Fruit fly (Drosophila melanogaster) whole organism, wandering third instar larva: ENCODE results near the gene CG13991.

ENCODE experiments used
- CG32264 ChIP-seq: fragments of 200-800 bp; sonication (Bioruptor generic); optimal IDR thresholded peaks from 2 replicates; lab custom pipeline; 2016; ENCODE audit warnings: missing biosample characterization, missing genetic modification characterization
- CG9705 ChIP-seq: fragments of 200-800 bp; sonication (Bioruptor generic); optimal IDR thresholded peaks from 2 replicates; lab custom pipeline; 2018; ENCODE audit warnings: missing biosample characterization, mild to moderate bottlenecking, missing genetic modification characterization
- Dfd ChIP-seq: fragments of >200 bp; optimal IDR thresholded peaks from 2 replicates; lab custom pipeline; 2017; ENCODE audit warnings: missing biosample characterization, missing genetic modification characterization
- Dif ChIP-seq: fragments of 200-275, 200-300 bp; sonication (Bioruptor generic); optimal IDR thresholded peaks from 2 replicates; lab custom pipeline; 2018; ENCODE audit warnings: missing biosample characterization, missing genetic modification characterization; ENCODE audit not compliant: partially characterized antibody
- GATAd ChIP-seq: sonication (Bioruptor generic); optimal IDR thresholded peaks from 2 replicates; lab custom pipeline; 2016; ENCODE audit warnings: missing biosample characterization, missing genetic modification characterization
- HLH106 ChIP-seq: fragments of 200-800 bp; optimal IDR thresholded peaks from 3 replicates; lab custom pipeline; 2019; ENCODE audit warnings: missing biosample characterization, mild to moderate bottlenecking, missing genetic modification characterization, moderate library complexity
- Hnf4 ChIP-seq: fragments of 200-800 bp; sonication (Bioruptor generic); optimal IDR thresholded peaks from 2 replicates; lab custom pipeline; 2016; ENCODE audit warnings: missing biosample characterization, mild to moderate bottlenecking, missing genetic modification characterization
- Hr78 ChIP-seq: fragments of >200 bp; optimal IDR thresholded peaks from 2 replicates; lab custom pipeline; 2017; ENCODE audit warnings: missing biosample characterization, missing genetic modification characterization
- Hr83 ChIP-seq: fragments of 200-300 bp; sonication (Bioruptor generic); optimal IDR thresholded peaks from 2 replicates; lab custom pipeline; 2016; ENCODE audit warnings: missing biosample characterization, mild to moderate bottlenecking, missing genetic modification characterization, moderate library complexity; ENCODE audit not compliant: poor library complexity, severe bottlenecking
- Mio ChIP-seq: sonication (Bioruptor generic); optimal IDR thresholded peaks from 2 replicates; lab custom pipeline; 2016; ENCODE audit warnings: missing biosample characterization, missing genetic modification characterization
- Myc ChIP-seq: fragments of >200 bp; optimal IDR thresholded peaks from 2 replicates; lab custom pipeline; 2017
- N ChIP-seq: fragments of >200 bp; optimal IDR thresholded peaks from 2 replicates; lab custom pipeline; 2018; ENCODE audit warnings: missing biosample characterization, missing external identifiers, missing genetic modification characterization
- Rel ChIP-seq, 2 experiments: fragments of 200-800 bp; sonication (Bioruptor generic) in 1 of 2; optimal IDR thresholded peaks; 2 replicates in 1 of 2; 3 replicates in 1 of 2; lab custom pipeline; 2016 to 2019; ENCODE audit warnings: mild to moderate bottlenecking in 2 of 2, missing biosample characterization in 2 of 2, missing genetic modification characterization in 2 of 2, moderate library complexity in 1 of 2
- Sp1 ChIP-seq: fragments of 200-800 bp; sonication (Bioruptor generic); optimal IDR thresholded peaks from 3 replicates; lab custom pipeline; 2019; ENCODE audit warnings: missing biosample characterization, mild to moderate bottlenecking, missing genetic modification characterization, moderate library complexity
- Vsx2 ChIP-seq: fragments of 200-300, 225-300 bp; sonication (Bioruptor generic); optimal IDR thresholded peaks from 2 replicates; lab custom pipeline; 2018; ENCODE audit warnings: missing biosample characterization, missing genetic modification characterization; ENCODE audit not compliant: partially characterized antibody
- brk ChIP-seq: fragments of 200-800 bp; sonication (Bioruptor generic); optimal IDR thresholded peaks from 2 replicates; lab custom pipeline; 2016; ENCODE audit warnings: missing biosample characterization, mild to moderate bottlenecking, missing genetic modification characterization
- dl ChIP-seq, 2 experiments: fragments of 175-275, 200-275 bp in 1 of 2; fragments of 200-275 bp in 1 of 2; sonication (Bioruptor generic); optimal IDR thresholded peaks; lab custom pipeline; 2018; ENCODE audit warnings: mild to moderate bottlenecking in 2 of 2, missing biosample characterization in 2 of 2, missing genetic modification characterization in 2 of 2, moderate library complexity in 2 of 2; ENCODE audit not compliant: partially characterized antibody in 2 of 2, insufficient read depth in 1 of 2
- dmrt93B ChIP-seq: fragments of 200-800 bp; sonication (Bioruptor generic); optimal IDR thresholded peaks from 2 replicates; lab custom pipeline; 2018; ENCODE audit warnings: missing biosample characterization, mild to moderate bottlenecking, missing genetic modification characterization
- dsf ChIP-seq: sonication (Bioruptor generic); optimal IDR thresholded peaks from 2 replicates; lab custom pipeline; 2016; ENCODE audit warnings: missing biosample characterization, missing genetic modification characterization, borderline replicate concordance
- foxo ChIP-seq, 2 experiments: fragments of 200-800 bp; sonication (Bioruptor generic); optimal IDR thresholded peaks; 2 replicates in 1 of 2; 3 replicates in 1 of 2; lab custom pipeline; 2016 to 2017; ENCODE audit warnings: missing biosample characterization in 2 of 2, missing genetic modification characterization in 2 of 2
- fru ChIP-seq: fragments of 200-800 bp; sonication (Bioruptor generic); optimal IDR thresholded peaks from 3 replicates; lab custom pipeline; 2016; ENCODE audit warnings: missing biosample characterization, mild to moderate bottlenecking, missing genetic modification characterization
- h ChIP-seq: fragments of 200-800 bp; sonication (Bioruptor generic); optimal IDR thresholded peaks from 3 replicates; lab custom pipeline; 2016; ENCODE audit warnings: missing biosample characterization, mild to moderate bottlenecking, missing genetic modification characterization
- jim ChIP-seq: fragments of 175-275, 200-325 bp; sonication (Bioruptor generic); optimal IDR thresholded peaks from 2 replicates; lab custom pipeline; 2016; ENCODE audit warnings: missing biosample characterization, mild to moderate bottlenecking, missing genetic modification characterization
- lola ChIP-seq: fragments of >200 bp; optimal IDR thresholded peaks from 2 replicates; lab custom pipeline; 2017; ENCODE audit warnings: missing biosample characterization, missing genetic modification characterization
- pan ChIP-seq: fragments of >200 bp; optimal IDR thresholded peaks from 2 replicates; lab custom pipeline; 2017
- psq ChIP-seq: fragments of 200-800 bp; sonication (Bioruptor generic); optimal IDR thresholded peaks from 3 replicates; lab custom pipeline; 2017; ENCODE audit warnings: missing biosample characterization, mild to moderate bottlenecking, missing genetic modification characterization, moderate library complexity
- rgr ChIP-seq: fragments of 200-800 bp; sonication (Bioruptor generic); optimal IDR thresholded peaks from 3 replicates; lab custom pipeline; 2016; ENCODE audit warnings: missing biosample characterization, mild to moderate bottlenecking, missing genetic modification characterization
- sage ChIP-seq: fragments of 200-800 bp; sonication (Bioruptor generic); optimal IDR thresholded peaks from 2 replicates; lab custom pipeline; 2016; ENCODE audit warnings: missing biosample characterization, mild to moderate bottlenecking, missing genetic modification characterization
- sv ChIP-seq: fragments of 200-800 bp; sonication (Bioruptor generic); optimal IDR thresholded peaks from 3 replicates; lab custom pipeline; 2016; ENCODE audit warnings: missing biosample characterization, missing genetic modification characterization
- tai ChIP-seq: sonication (Bioruptor generic); optimal IDR thresholded peaks from 2 replicates; lab custom pipeline; 2016; ENCODE audit warnings: missing biosample characterization, missing genetic modification characterization
- usp ChIP-seq: fragments of >200 bp; optimal IDR thresholded peaks from 2 replicates; lab custom pipeline; 2017; ENCODE audit warnings: missing biosample characterization, missing genetic modification characterization
- woc ChIP-seq: sonication (Bioruptor generic); optimal IDR thresholded peaks from 2 replicates; lab custom pipeline; 2016; ENCODE audit warnings: missing biosample characterization, mild to moderate bottlenecking, missing genetic modification characterization

Gene CG13991

dm6 chr2L:6139082-6139481 is at the start of gene CG13991:
CG13991 (plus strand) TSS chr2L:6139382.
- no peak for TF ChIP-seq dmrt93B (GFP tag; lab: Kevin White, UChicago)
- no peak for TF ChIP-seq Hnf4 (GFP tag; lab: Kevin White, UChicago)
- no peak for TF ChIP-seq N (GFP tag; lab: Kevin White, UChicago)
- TF ChIP-seq brk (GFP tag; lab: Kevin White, UChicago), result no peak
- no peak for TF ChIP-seq Sp1 (GFP tag; lab: Kevin White, UChicago)

dm6 chr2L:6089604-6090198 is 49.5 kb upstream of the CG13991 start:
- TF ChIP-seq Rel (GFP tag; optimal IDR thresholded peaks at IDR 0.05; lab: Kevin White, UChicago) (no peak), Rel (tag; optimal IDR thresholded peaks at IDR 0.05; lab: Kevin White, UChicago) (peak; percentile 88), HLH106 (tag; lab: Kevin White, UChicago) (no peak)

dm6 chr2L:6090365-6090764 is 48.8 kb upstream of the CG13991 start:
- TF ChIP-seq dmrt93B (GFP tag; lab: Kevin White, UChicago), result no peak
- no peak for TF ChIP-seq Rel (GFP tag; optimal IDR thresholded peaks at IDR 0.05; lab: Kevin White, UChicago)
- TF ChIP-seq Rel (tag; optimal IDR thresholded peaks at IDR 0.05; lab: Kevin White, UChicago), result peak; percentile 82

dm6 chr2L:6090786-6091716 is 48.1 kb upstream of the CG13991 start, which contains the start of gene CG45075:
CG45075 (plus strand) TSS chr2L:6091412.
- TF ChIP-seq CG32264 (no peak), Dfd (peak; percentile 29)

- TF ChIP-seq woc (GFP tag; lab: Kevin White, UChicago), result no peak
- no peak for TF ChIP-seq CG32264
- TF ChIP-seq Vsx2 (GFP tag; lab: Kevin White, UChicago), result no peak
- TF ChIP-seq jim, result no peak
- TF ChIP-seq usp (GFP tag; lab: Kevin White, UChicago), result no peak
- no peak for TF ChIP-seq GATAd (GFP tag; lab: Kevin White, UChicago)
- TF ChIP-seq CG9705, result no peak
These were observed 46.9 kb upstream of the CG13991 start for dm6 chr2L:6092300-6092699.

dm6 chr2L:6098479-6099269 is 40.5 kb upstream of the CG13991 start, which contains the start of gene CG9175:
CG9175 (minus strand) TSS chr2L:6098966.
- no peak for TF ChIP-seq brk (GFP tag; lab: Kevin White, UChicago)
- no peak for TF ChIP-seq Sp1 (GFP tag; lab: Kevin White, UChicago)
- no peak for TF ChIP-seq lola (GFP tag; lab: Kevin White, UChicago)
- TF ChIP-seq pan, result no peak
- peak; percentile 40 for TF ChIP-seq h (GFP tag; lab: Kevin White, UChicago)
- TF ChIP-seq jim, result peak; percentile 40
- peak; percentile 0 for TF ChIP-seq HLH106 (tag; lab: Kevin White, UChicago)
- TF ChIP-seq Myc, result peak; percentile 41
- no peak for TF ChIP-seq GATAd (GFP tag; lab: Kevin White, UChicago)
- no peak for TF ChIP-seq Hr78 (GFP tag; lab: Kevin White, UChicago)
- peak in 1 of 2 experiments; percentile 53 for TF ChIP-seq dl (GFP tag; optimal IDR thresholded peaks at IDR 0.05; lab: Kevin White, UChicago; ENCODE audit: insufficient read depth in 1 of 2, partially characterized antibody in 2 of 2)
- no peak for TF ChIP-seq sage (GFP tag; lab: Kevin White, UChicago)
- TF ChIP-seq foxo (GFP tag; optimal IDR thresholded peaks at IDR 0.05; lab: Kevin White, UChicago), result peak in 1 of 2 experiments; percentile 15
- no peak for TF ChIP-seq psq (GFP tag; lab: Kevin White, UChicago)
- no peak for TF ChIP-seq Mio (GFP tag; lab: Kevin White, UChicago)
- TF ChIP-seq fru (GFP tag; lab: Kevin White, UChicago), result no peak
- TF ChIP-seq Hr83 (GFP tag; lab: Kevin White, UChicago), result peak; percentile 13
- TF ChIP-seq Dfd, result no peak
- peak; percentile 68 for TF ChIP-seq woc (GFP tag; lab: Kevin White, UChicago)
- TF ChIP-seq Rel (GFP tag; optimal IDR thresholded peaks at IDR 0.05; lab: Kevin White, UChicago), result no peak
- TF ChIP-seq Rel (tag; optimal IDR thresholded peaks at IDR 0.05; lab: Kevin White, UChicago), result peak; percentile 28
- TF ChIP-seq rgr (GFP tag; lab: Kevin White, UChicago), result no peak
- TF ChIP-seq tai (GFP tag; lab: Kevin White, UChicago), result no peak
- TF ChIP-seq CG9705, result no peak
- peak; percentile 84 for TF ChIP-seq Dif (GFP tag; lab: Kevin White, UChicago)
- peak; percentile 9 for TF ChIP-seq Hnf4 (GFP tag; lab: Kevin White, UChicago)
- TF ChIP-seq Vsx2 (GFP tag; lab: Kevin White, UChicago), result no peak
- TF ChIP-seq N (GFP tag; lab: Kevin White, UChicago), result no peak
- no peak for TF ChIP-seq dmrt93B (GFP tag; lab: Kevin White, UChicago)
- no peak for TF ChIP-seq sv (GFP tag; lab: Kevin White, UChicago)
- TF ChIP-seq dsf (GFP tag; lab: Kevin White, UChicago), result no peak
